Fruit fly (Drosophila melanogaster) whole organism, embryonic: Measurements from ENCODE around the gene Tango1.
A peak's percentile ranks its signal among the peaks of the same experiment; 100 is the strongest.

ENCODE experiments used
- Atf-2 ChIP-seq: fragments of 200-800 bp; sonication (Bioruptor generic); optimal IDR thresholded peaks from 2 replicates; lab custom pipeline; 2016; ENCODE audit warnings: missing biosample characterization, missing genetic modification characterization
- CG12104 ChIP-seq: fragments of 200-800 bp; sonication (Bioruptor generic); optimal IDR thresholded peaks from 3 replicates; lab custom pipeline; 2016; ENCODE audit warnings: missing biosample characterization, missing genetic modification characterization
- CG12299 ChIP-seq: fragments of 200-800 bp; sonication (Bioruptor generic); optimal IDR thresholded peaks from 2 replicates; lab custom pipeline; 2018; ENCODE audit warnings: missing biosample characterization, mild to moderate bottlenecking, missing genetic modification characterization
- CG1233 ChIP-seq: fragments of 200-800 bp; sonication (Bioruptor generic); optimal IDR thresholded peaks from 4 replicates; lab custom pipeline; 2018; ENCODE audit warnings: missing biosample characterization, mild to moderate bottlenecking, missing genetic modification characterization
- CG13624 ChIP-seq: fragments of 200-800 bp; sonication (Bioruptor generic); optimal IDR thresholded peaks from 2 replicates; lab custom pipeline; 2016; ENCODE audit warnings: missing biosample characterization, missing genetic modification characterization
- CG15011 ChIP-seq: fragments of 200-800 bp; sonication (Bioruptor generic); optimal IDR thresholded peaks from 3 replicates; lab custom pipeline; 2018; ENCODE audit warnings: missing biosample characterization, mild to moderate bottlenecking, missing genetic modification characterization
- CG15269 ChIP-seq: fragments of 200-800 bp; sonication (Bioruptor generic); optimal IDR thresholded peaks from 2 replicates; lab custom pipeline; 2018; ENCODE audit warnings: missing biosample characterization, mild to moderate bottlenecking, missing genetic modification characterization, moderate library complexity
- CG15696 ChIP-seq: fragments of 200-800 bp; sonication (Bioruptor generic); optimal IDR thresholded peaks from 2 replicates; lab custom pipeline; 2019; ENCODE audit warnings: missing biosample characterization, mild to moderate bottlenecking, missing genetic modification characterization, moderate library complexity
- CG17186 ChIP-seq: fragments of 200-800 bp; sonication (Bioruptor generic); optimal IDR thresholded peaks from 3 replicates; lab custom pipeline; 2017; ENCODE audit warnings: missing biosample characterization, missing genetic modification reagents, missing genetic modification characterization
- CG17568 ChIP-seq: fragments of 200-800 bp; sonication (Bioruptor generic); optimal IDR thresholded peaks from 2 replicates; lab custom pipeline; 2018; ENCODE audit warnings: missing biosample characterization, mild to moderate bottlenecking, missing genetic modification characterization, moderate library complexity
- CG2202 ChIP-seq: fragments of 200-800 bp; sonication (Bioruptor generic); optimal IDR thresholded peaks from 2 replicates; lab custom pipeline; 2018; ENCODE audit warnings: missing biosample characterization, mild to moderate bottlenecking, missing genetic modification characterization
- CG3163 ChIP-seq: fragments of 200-800 bp; sonication (Bioruptor generic); optimal IDR thresholded peaks from 3 replicates; lab custom pipeline; 2016; ENCODE audit warnings: missing biosample characterization, missing genetic modification characterization
- CG3838 ChIP-seq: fragments of 200-800 bp; sonication (Bioruptor generic); optimal IDR thresholded peaks from 3 replicates; lab custom pipeline; 2016; ENCODE audit warnings: missing biosample characterization, missing genetic modification characterization
- CG3995 ChIP-seq: fragments of 200-800 bp; sonication (Bioruptor generic); optimal IDR thresholded peaks from 3 replicates; lab custom pipeline; 2016; ENCODE audit warnings: missing biosample characterization, missing genetic modification characterization
- CG4404 ChIP-seq: fragments of 200-800 bp; sonication (Bioruptor generic); IDR thresholded peaks from 2 replicates; pipeline ENCODE4 v1.3.6; 2022; ENCODE audit warnings: missing biosample characterization, missing genetic modification characterization
- CG5953 ChIP-seq: fragments of 200-800 bp; sonication (Bioruptor generic); IDR thresholded peaks from 2 replicates; pipeline ENCODE4 v1.3.6; 2022; ENCODE audit warnings: missing biosample characterization, missing genetic modification characterization
- CG7372 ChIP-seq: fragments of 200-800 bp; sonication (Bioruptor generic); IDR thresholded peaks from 2 replicates; pipeline ENCODE4 v1.3.6; 2022; ENCODE audit warnings: missing biosample characterization, missing genetic modification characterization
- CG8290 ChIP-seq, 3 experiments: fragments of 200-800 bp; sonication (Bioruptor generic); optimal IDR thresholded peaks; 2 replicates each; lab custom pipeline; 2016 to 2019; ENCODE audit warnings: missing biosample characterization in 3 of 3, missing genetic modification characterization in 3 of 3, mild to moderate bottlenecking in 2 of 3, moderate library complexity in 1 of 3
- CG9609 ChIP-seq: fragments of 200-800 bp; sonication (Bioruptor generic); optimal IDR thresholded peaks from 3 replicates; lab custom pipeline; 2016; ENCODE audit warnings: missing biosample characterization, missing genetic modification characterization
- CG9727 ChIP-seq: fragments of 200-800 bp; sonication (Bioruptor generic); optimal IDR thresholded peaks from 3 replicates; lab custom pipeline; 2017; ENCODE audit warnings: missing biosample characterization, mild to moderate bottlenecking, missing genetic modification characterization
- Dbx ChIP-seq: fragments of 200-800 bp; sonication (Bioruptor generic); IDR thresholded peaks from 3 replicates; pipeline ENCODE4 v1.3.6; 2022; ENCODE audit warnings: missing biosample characterization, missing genetic modification characterization
- Doc3 ChIP-seq: fragments of 200-800 bp; sonication (Bioruptor generic); IDR thresholded peaks from 3 replicates; pipeline ENCODE4 v1.3.6; 2022; ENCODE audit warnings: missing biosample characterization, missing genetic modification characterization; ENCODE audit not compliant: partially characterized antibody
- Eip74EF ChIP-seq, 2 experiments: fragments of 200-800 bp in 1 of 2; fragments of >200 bp in 1 of 2; sonication (Bioruptor generic) in 1 of 2; optimal IDR thresholded peaks; 2 replicates each; lab custom pipeline; 2017 to 2019; ENCODE audit warnings: missing biosample characterization in 2 of 2, missing genetic modification characterization in 2 of 2, mild to moderate bottlenecking in 1 of 2, moderate library complexity in 1 of 2
- GATAe ChIP-seq: fragments of 200-800 bp; sonication (Bioruptor generic); conservative IDR thresholded peaks from 2 replicates; pipeline ENCODE4 v1.3.6; 2022; ENCODE audit warnings: missing biosample characterization, missing genetic modification characterization
- Max ChIP-seq: fragments of 200-800 bp; sonication (Bioruptor generic); optimal IDR thresholded peaks from 2 replicates; lab custom pipeline; 2016; ENCODE audit warnings: missing biosample characterization, mild to moderate bottlenecking, missing genetic modification characterization
- NFAT ChIP-seq: fragments of 200-800 bp; sonication (Bioruptor generic); IDR thresholded peaks from 2 replicates; pipeline ENCODE4 v1.3.6; 2022; ENCODE audit warnings: missing biosample characterization, missing genetic modification characterization
- Oli ChIP-seq: fragments of 200-800 bp; sonication (Bioruptor generic); optimal IDR thresholded peaks from 2 replicates; lab custom pipeline; 2018; ENCODE audit warnings: missing biosample characterization, mild to moderate bottlenecking, missing genetic modification characterization, moderate library complexity
- Sin3A ChIP-seq: fragments of >200 bp; optimal IDR thresholded peaks from 2 replicates; lab custom pipeline; 2018
- TFAM ChIP-seq: fragments of 200-800 bp; sonication (Bioruptor generic); optimal IDR thresholded peaks from 2 replicates; lab custom pipeline; 2017; ENCODE audit warnings: missing biosample characterization, missing genetic modification characterization, inconsistent platforms
- Xrp1 ChIP-seq: fragments of 200-800 bp; sonication (Bioruptor generic); IDR thresholded peaks from 2 replicates; pipeline ENCODE4 v1.3.6; 2022; ENCODE audit warnings: missing biosample characterization, missing genetic modification characterization
- ash1 ChIP-seq: fragments of 200-800 bp; sonication (Bioruptor generic); optimal IDR thresholded peaks from 2 replicates; lab custom pipeline; 2018; ENCODE audit warnings: missing biosample characterization, mild to moderate bottlenecking, missing genetic modification characterization
- bbx ChIP-seq: fragments of 200-800 bp; sonication (Bioruptor generic); IDR thresholded peaks from 2 replicates; pipeline ENCODE4 v1.3.6; 2022; ENCODE audit warnings: missing biosample characterization, missing genetic modification characterization; ENCODE audit not compliant: partially characterized antibody
- bigmax ChIP-seq: fragments of 200-800 bp; sonication (Bioruptor generic); optimal IDR thresholded peaks from 2 replicates; lab custom pipeline; 2018; ENCODE audit warnings: missing biosample characterization, mild to moderate bottlenecking, missing genetic modification characterization
- dmrt99B ChIP-seq: fragments of 200-800 bp; sonication (Bioruptor generic); optimal IDR thresholded peaks from 2 replicates; lab custom pipeline; 2018; ENCODE audit warnings: missing biosample characterization, mild to moderate bottlenecking, missing genetic modification characterization, moderate library complexity
- ems ChIP-seq: fragments of 200-800 bp; sonication (Bioruptor generic); optimal IDR thresholded peaks from 3 replicates; lab custom pipeline; 2016; ENCODE audit warnings: missing biosample characterization, missing genetic modification characterization
- fd96Cb ChIP-seq: fragments of 200-800 bp; sonication (Bioruptor generic); optimal IDR thresholded peaks from 2 replicates; lab custom pipeline; 2018; ENCODE audit warnings: missing biosample characterization, mild to moderate bottlenecking, missing genetic modification characterization, moderate library complexity
- fu2 ChIP-seq: fragments of 200-800 bp; sonication (Bioruptor generic); optimal IDR thresholded peaks from 2 replicates; lab custom pipeline; 2016; ENCODE audit warnings: missing biosample characterization, missing genetic modification characterization
- gcm ChIP-seq: fragments of 200-800 bp; sonication (Bioruptor generic); optimal IDR thresholded peaks from 2 replicates; lab custom pipeline; 2019; ENCODE audit warnings: missing biosample characterization, mild to moderate bottlenecking, missing genetic modification characterization, moderate library complexity
- grau ChIP-seq: fragments of 200-800 bp; optimal IDR thresholded peaks from 3 replicates; lab custom pipeline; 2019; ENCODE audit warnings: missing biosample characterization, mild to moderate bottlenecking, missing genetic modification characterization, moderate library complexity
- inv ChIP-seq: fragments of 200-800 bp; sonication (Bioruptor generic); IDR thresholded peaks from 2 replicates; pipeline ENCODE4 v1.3.6; 2022; ENCODE audit warnings: missing biosample characterization, missing genetic modification characterization; ENCODE audit not compliant: partially characterized antibody
- jigr1 ChIP-seq: fragments of 200-800 bp; sonication (Bioruptor generic); IDR thresholded peaks from 3 replicates; pipeline ENCODE4 v1.3.6; 2022; ENCODE audit warnings: missing biosample characterization, missing genetic modification characterization
- klu ChIP-seq: fragments of 200-800 bp; sonication (Bioruptor generic); IDR thresholded peaks from 2 replicates; pipeline ENCODE4 v1.3.6; 2022; ENCODE audit warnings: missing biosample characterization, missing genetic modification characterization
- lmd ChIP-seq: fragments of 200-800 bp; sonication (Bioruptor generic); IDR thresholded peaks from 2 replicates; pipeline ENCODE4 v1.3.6; 2022; ENCODE audit warnings: missing biosample characterization, missing genetic modification characterization
- onecut ChIP-seq: fragments of 200-800 bp; sonication (Bioruptor generic); IDR thresholded peaks from 2 replicates; pipeline ENCODE4 v1.3.6; 2022; ENCODE audit warnings: missing biosample characterization, missing genetic modification characterization
- pzg ChIP-seq: fragments of 200-800 bp; sonication (Bioruptor generic); optimal IDR thresholded peaks from 3 replicates; lab custom pipeline; 2018; ENCODE audit warnings: missing biosample characterization, mild to moderate bottlenecking, missing genetic modification characterization, moderate library complexity
- sr ChIP-seq: fragments of 200-800 bp; sonication (Bioruptor generic); IDR thresholded peaks from 3 replicates; pipeline ENCODE4 v1.3.6; 2022; ENCODE audit warnings: missing biosample characterization, missing genetic modification characterization
- tio ChIP-seq: fragments of 200-800 bp; sonication (Bioruptor generic); optimal IDR thresholded peaks from 2 replicates; lab custom pipeline; 2017; ENCODE audit warnings: missing biosample characterization, missing genetic modification characterization, inconsistent platforms
- toy ChIP-seq: fragments of 200-800 bp; sonication (Bioruptor generic); IDR thresholded peaks from 2 replicates; pipeline ENCODE4 v1.3.6; 2022; ENCODE audit warnings: missing biosample characterization, missing genetic modification characterization
- ttk ChIP-seq: fragments of 200-800 bp; sonication (Bioruptor generic); IDR thresholded peaks from 2 replicates; pipeline ENCODE4 v2.1.2; 2022; ENCODE audit warnings: missing biosample characterization, missing genetic modification characterization

Tango1 gene

DNA sequence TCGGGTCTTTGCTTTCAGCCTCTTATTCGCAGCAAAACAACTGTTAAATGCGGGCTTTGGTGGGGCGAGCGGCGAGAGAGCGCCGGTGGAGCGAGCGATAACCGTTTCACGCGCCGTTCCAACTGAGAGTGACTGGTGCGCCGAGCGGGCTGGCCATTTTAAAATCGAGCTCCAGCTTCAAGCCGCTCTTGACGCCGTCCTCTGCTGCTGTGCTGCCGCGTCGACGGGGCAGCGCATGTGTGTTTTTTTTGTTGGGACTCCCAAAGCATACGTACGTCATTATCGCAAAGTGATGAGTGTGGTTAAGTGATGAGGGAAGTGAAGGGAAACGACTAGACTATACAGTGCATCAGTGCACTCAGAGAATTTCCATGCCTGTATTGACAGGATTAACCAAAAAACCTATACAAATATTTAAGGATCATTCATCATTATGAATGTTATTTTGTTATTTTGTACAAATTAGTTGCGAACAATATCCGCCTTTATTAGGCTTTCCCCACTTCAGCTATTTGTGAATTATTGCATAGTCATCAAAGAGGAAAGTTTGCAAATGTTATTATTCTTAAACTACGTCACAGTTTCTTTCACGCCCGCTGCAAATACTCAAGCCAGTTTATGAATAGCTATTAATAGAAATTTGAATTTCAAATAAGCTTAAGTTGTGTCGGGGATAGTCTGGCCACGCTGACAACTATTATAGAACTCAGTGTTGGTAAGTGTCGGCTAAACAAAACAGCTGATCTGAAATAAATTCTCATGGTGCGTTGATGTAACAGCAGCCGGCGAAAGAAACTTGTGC is 24.2 kb downstream of the Tango1 start, which contains the start of gene Spn27A (continued):
- TF ChIP-seq CG1233 (GFP tag; lab: Kevin White, UChicago) (peak; percentile 54), GATAe (GFP tag; lab: Robert Waterston, UW) (no peak), CG8290 (GFP tag; optimal IDR thresholded peaks at IDR 0.05; lab: Kevin White, UChicago) (peak; percentile 34), CG8290 (tag; optimal IDR thresholded peaks at IDR 0.05; lab: Kevin White, UChicago) (peak in 1 of 2 experiments; percentile 55), Atf-2 (GFP tag; lab: Kevin White, UChicago) (peak; percentile 32), Oli (tag; lab: Kevin White, UChicago) (peak; percentile 63), ems (GFP tag; lab: Kevin White, UChicago) (peak; percentile 27), Max (GFP tag; lab: Kevin White, UChicago) (peak; percentile 66), inv (GFP tag; lab: Robert Waterston, UW) (no peak), Doc3 (GFP tag; lab: Robert Waterston, UW) (no peak), tio (GFP tag; lab: Kevin White, UChicago) (peak; percentile 58), gcm (peak; percentile 83), lmd (GFP tag; lab: Robert Waterston, UW) (peak; percentile 29; the same call in 1 of the 2 replicates), fd96Cb (peak; percentile 59), ash1 (GFP tag; lab: Kevin White, UChicago) (no peak), CG5953 (GFP tag; lab: Robert Waterston, UW) (no peak), CG3838 (GFP tag; lab: Kevin White, UChicago) (no peak), onecut (peak; percentile 32; the same call in 1 of the 2 replicates), sr (GFP tag; lab: Robert Waterston, UW) (no peak), jigr1 (GFP tag; lab: Robert Waterston, UW) (no peak), CG13624 (GFP tag; lab: Kevin White, UChicago) (peak; percentile 65), CG3995 (GFP tag; lab: Kevin White, UChicago) (peak; percentile 57), CG17568 (peak; percentile 25), CG2202 (tag; lab: Kevin White, UChicago) (no peak), TFAM (GFP tag; lab: Kevin White, UChicago) (no peak), CG12104 (GFP tag; lab: Kevin White, UChicago) (peak; percentile 56), CG15269 (tag; lab: Kevin White, UChicago) (peak; percentile 79), CG9727 (peak; percentile 46), Dbx (0 out of 3 replicates have a peak, but pooled peaks have one; percentile 33), Xrp1 (peak; percentile 42; the same call in 1 of the 2 replicates), grau (peak; percentile 54), CG15696 (tag; lab: Kevin White, UChicago) (no peak), dmrt99B (tag; lab: Kevin White, UChicago) (no peak), CG7372 (GFP tag; lab: Robert Waterston, UW) (no peak), fu2 (GFP tag; lab: Kevin White, UChicago) (no peak), CG3163 (GFP tag; lab: Kevin White, UChicago) (no peak), Eip74EF (GFP tag; optimal IDR thresholded peaks at IDR 0.05; lab: Kevin White, UChicago) (peak in 1 of 2 experiments; percentile 53), Sin3A (lab: Kevin White, UChicago) (peak; percentile 25), NFAT (GFP tag; lab: Robert Waterston, UW) (peak; percentile 1; the same call in 1 of the 2 replicates), klu (GFP tag; lab: Robert Waterston, UW) (no peak), pzg (peak; percentile 75), CG12299 (tag; lab: Kevin White, UChicago) (peak; percentile 52), toy (no peak), bigmax (GFP tag; lab: Kevin White, UChicago) (peak; percentile 34), CG9609 (GFP tag; lab: Kevin White, UChicago) (peak; percentile 46), CG15011 (GFP tag; lab: Kevin White, UChicago) (peak; percentile 48), CG4404 (GFP tag; lab: Robert Waterston, UW) (no peak), bbx (GFP tag; lab: Robert Waterston, UW) (0 out of 2 replicates have a peak, but pooled peaks have one; percentile 25), CG17186 (GFP tag; lab: Kevin White, UChicago) (peak; percentile 3), ttk (GFP tag; lab: Robert Waterston, UW) (no peak)
